Fruit fly (Drosophila melanogaster): ENCODE measurements around the gene CG3345.
A peak's percentile ranks its signal among the peaks of the same experiment; 100 is the strongest.

Gene CG3345

DNA sequence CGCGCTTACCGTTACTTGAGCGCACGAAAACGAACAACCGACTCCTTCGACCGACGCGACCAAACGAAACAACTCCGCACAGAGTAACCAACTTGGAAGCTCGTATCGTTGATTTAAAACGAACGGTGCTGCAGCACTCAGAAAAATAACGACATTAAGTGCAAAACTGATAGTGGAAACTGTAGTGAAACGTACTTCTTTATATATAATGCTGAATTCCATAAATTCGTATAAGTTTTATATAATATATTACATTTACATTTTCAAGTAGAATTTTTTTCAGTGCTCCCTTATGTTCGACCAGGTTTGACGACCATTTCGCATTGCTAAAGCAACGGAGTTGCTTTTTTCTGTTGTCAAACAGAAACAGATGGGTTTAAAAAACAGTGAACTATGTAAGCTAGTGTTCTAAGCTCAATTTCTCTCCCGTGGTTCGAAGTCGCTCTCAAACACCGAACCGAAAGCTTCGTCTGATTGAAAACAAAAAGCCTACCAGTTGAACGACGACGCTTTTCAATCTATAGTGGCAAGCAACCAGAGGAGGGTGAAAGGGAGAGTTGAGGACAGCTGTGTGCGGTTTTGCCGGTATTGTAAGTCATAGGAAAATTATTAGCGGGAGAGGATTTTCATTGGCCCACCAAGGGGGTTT is 1.3 kb upstream of the CG3345 start, which contains the start of gene CG17075:
CG17075 (minus strand) TSS at position 65 of the 649 bp plus-strand sequence.
- TF ChIP-seq CG8478 (optimal IDR thresholded peaks at IDR 0.05): no peak

dm6 chr2L:271553-271952 is 2.7 kb downstream of the CG3345 start, which contains the start of gene Dus1:
Gene Dus1 (minus strand): TSS chr2L:271744.
- no peak for TF ChIP-seq pan (optimal IDR thresholded peaks at IDR 0.05)
- TF ChIP-seq usp (GFP tag; optimal IDR thresholded peaks at IDR 0.05): no peak
- TF ChIP-seq psq (optimal IDR thresholded peaks at IDR 0.05): no peak
- no peak for TF ChIP-seq CG8478 (optimal IDR thresholded peaks at IDR 0.05)
- no peak for TF ChIP-seq Dll (optimal IDR thresholded peaks at IDR 0.05)
- no peak for TF ChIP-seq EcR (GFP tag; optimal IDR thresholded peaks at IDR 0.05)

- TF ChIP-seq pan (optimal IDR thresholded peaks at IDR 0.05): no peak
- TF ChIP-seq usp (GFP tag; optimal IDR thresholded peaks at IDR 0.05): no peak
- no peak for TF ChIP-seq psq (optimal IDR thresholded peaks at IDR 0.05)
- no peak for TF ChIP-seq Dll (optimal IDR thresholded peaks at IDR 0.05)
- TF ChIP-seq CG8478 (optimal IDR thresholded peaks at IDR 0.05): no peak
Measured at dm6 chr2L:273603-274002, 4.7 kb downstream of the CG3345 start, which contains the start of the genes mbm and CG11555. Gene mbm (minus strand): TSS chr2L:273715. Gene CG11555 (plus strand): TSS chr2L:273836.

dm6 chr2L:277122-277671 is 8.3 kb downstream of the CG3345 start, which contains the start of gene smo:
Gene smo (plus strand): TSS chr2L:277582.
- TF ChIP-seq CG8478 (optimal IDR thresholded peaks at IDR 0.05) (no peak), Dll (optimal IDR thresholded peaks at IDR 0.05) (no peak)

- TF ChIP-seq EcR (GFP tag; optimal IDR thresholded peaks at IDR 0.05): no peak
- no peak for TF ChIP-seq Dll (optimal IDR thresholded peaks at IDR 0.05)
- TF ChIP-seq usp (GFP tag; optimal IDR thresholded peaks at IDR 0.05): no peak
- no peak for TF ChIP-seq CG8478 (optimal IDR thresholded peaks at IDR 0.05)
- no peak for TF ChIP-seq psq (optimal IDR thresholded peaks at IDR 0.05)
- TF ChIP-seq pan (optimal IDR thresholded peaks at IDR 0.05): no peak
Measured at dm6 chr2L:278134-278533, 9.2 kb downstream of the CG3345 start, which contains the start of gene CG17078. Gene CG17078 (minus strand): TSS chr2L:278234.

DNA sequence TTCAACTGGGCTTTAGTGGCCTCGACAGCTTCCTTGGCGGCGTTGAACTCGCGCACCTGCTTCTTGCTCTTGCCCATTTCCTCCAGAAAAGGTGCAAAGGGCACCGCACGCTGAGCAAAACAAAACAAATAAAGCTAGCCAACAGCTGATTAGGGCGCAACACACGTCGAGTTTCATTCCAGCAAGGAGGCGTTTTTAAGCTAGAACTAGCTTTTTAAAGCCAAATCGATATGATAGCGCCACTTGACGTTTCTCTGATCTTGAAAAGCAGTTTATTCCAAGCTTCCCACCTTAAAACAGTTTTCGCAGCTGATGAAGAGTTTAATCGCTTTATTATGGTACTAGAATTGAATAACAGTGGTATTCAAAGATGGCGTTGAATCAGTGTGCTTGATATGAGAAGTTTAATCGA is 14.2 kb downstream of the CG3345 start, which contains the start of gene CG11601:
CG11601 (minus strand) TSS at position 199 of the 412 bp plus-strand sequence.
- TF ChIP-seq Dll (optimal IDR thresholded peaks at IDR 0.05): no peak
- TF ChIP-seq pan (optimal IDR thresholded peaks at IDR 0.05): no peak
- no peak for TF ChIP-seq usp (GFP tag; optimal IDR thresholded peaks at IDR 0.05)
- TF ChIP-seq psq (optimal IDR thresholded peaks at IDR 0.05): no peak
- no peak for TF ChIP-seq CG8478 (optimal IDR thresholded peaks at IDR 0.05)
- TF ChIP-seq EcR (GFP tag; optimal IDR thresholded peaks at IDR 0.05): peak in 1 of 2 experiments; percentile 28

- TF ChIP-seq EcR (GFP tag; optimal IDR thresholded peaks at IDR 0.05) (no peak), psq (optimal IDR thresholded peaks at IDR 0.05) (no peak), pan (optimal IDR thresholded peaks at IDR 0.05) (no peak), CG8478 (optimal IDR thresholded peaks at IDR 0.05) (no peak), usp (GFP tag; optimal IDR thresholded peaks at IDR 0.05) (no peak), Dll (optimal IDR thresholded peaks at IDR 0.05) (no peak)
Measured at dm6 chr2L:285596-286023, 16.7 kb downstream of the CG3345 start.

DNA sequence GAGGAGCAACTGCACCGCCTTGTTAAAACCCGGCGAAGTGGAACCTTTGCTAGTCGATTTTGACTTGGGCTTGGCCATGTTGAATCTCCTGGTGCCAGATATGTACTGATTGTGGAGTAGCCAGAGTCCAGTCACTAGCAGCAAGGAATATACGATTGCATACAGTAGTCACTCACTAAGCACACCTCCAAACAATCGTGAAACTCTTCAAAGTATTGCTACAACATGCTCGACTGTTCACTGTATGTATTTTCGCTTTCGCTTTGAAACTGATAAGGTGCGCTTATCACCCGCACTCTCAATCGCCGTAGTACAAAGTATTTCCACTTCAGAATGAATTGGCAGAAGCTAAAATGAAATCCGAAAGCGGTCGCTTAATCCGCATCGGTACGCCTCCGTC is 17.5 kb downstream of the CG3345 start:
- TF ChIP-seq pan (optimal IDR thresholded peaks at IDR 0.05) (no peak), EcR (GFP tag; optimal IDR thresholded peaks at IDR 0.05) (peak in 1 of 2 experiments; percentile 4)

dm6 chr2L:289044-289443 is 20.2 kb downstream of the CG3345 start, which contains the start of gene Amnionless:
Gene Amnionless (minus strand): TSS chr2L:289144.
- TF ChIP-seq Dll (optimal IDR thresholded peaks at IDR 0.05): no peak
- no peak for TF ChIP-seq EcR (GFP tag; optimal IDR thresholded peaks at IDR 0.05)
- TF ChIP-seq CG8478 (optimal IDR thresholded peaks at IDR 0.05): no peak
- TF ChIP-seq pan (optimal IDR thresholded peaks at IDR 0.05): no peak
- no peak for TF ChIP-seq psq (optimal IDR thresholded peaks at IDR 0.05)
- no peak for TF ChIP-seq usp (GFP tag; optimal IDR thresholded peaks at IDR 0.05)

DNA sequence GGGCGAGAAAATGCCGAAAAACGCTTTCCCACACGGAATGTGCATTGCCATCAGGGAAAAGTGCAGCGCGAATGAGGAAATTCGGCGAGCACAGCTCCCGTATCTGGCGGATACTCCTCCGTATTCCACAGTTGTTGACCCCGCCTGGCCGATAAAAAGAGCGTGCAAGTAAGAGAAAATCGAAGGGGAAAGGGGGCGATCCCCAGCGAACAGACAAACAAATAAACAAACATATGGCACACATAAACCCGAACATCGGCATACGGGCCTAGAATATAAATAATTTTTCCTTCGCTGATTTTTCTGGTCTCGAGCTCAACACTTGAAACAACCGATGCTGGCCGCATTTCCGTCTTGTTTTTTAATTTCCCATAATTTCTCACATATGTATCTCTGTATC is 21.5 kb downstream of the CG3345 start:
- no peak for TF ChIP-seq EcR (GFP tag; optimal IDR thresholded peaks at IDR 0.05)

dm6 chr2L:290949-291348 is 22.1 kb downstream of the CG3345 start:
- no peak for TF ChIP-seq pan (optimal IDR thresholded peaks at IDR 0.05)
- TF ChIP-seq psq (optimal IDR thresholded peaks at IDR 0.05): no peak

DNA sequence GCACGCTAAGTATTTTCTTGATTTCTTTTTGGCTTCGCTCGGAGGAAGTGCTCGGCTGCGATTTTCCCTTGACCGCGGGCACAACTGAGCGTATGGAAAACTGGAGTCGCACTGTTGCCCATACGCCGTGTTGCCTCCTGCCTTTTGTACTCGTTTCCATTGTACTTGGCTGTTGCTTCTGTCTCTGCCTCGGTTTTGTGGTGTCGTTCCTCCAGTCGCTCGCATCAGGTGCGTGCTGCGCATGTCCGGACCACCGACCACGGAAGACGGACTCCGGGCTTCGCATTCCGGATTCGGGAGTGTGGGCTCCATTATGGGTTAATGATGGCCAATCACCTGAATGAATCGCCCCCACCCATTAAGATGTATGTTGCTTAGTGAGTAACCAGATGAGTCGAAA is 22.8 kb downstream of the CG3345 start, which contains the start of gene CG3625:
CG3625 (minus strand) TSS at position 139 of the 400 bp plus-strand sequence.
- TF ChIP-seq CG8478 (optimal IDR thresholded peaks at IDR 0.05): no peak
- TF ChIP-seq pan (optimal IDR thresholded peaks at IDR 0.05): no peak

- TF ChIP-seq usp (GFP tag; optimal IDR thresholded peaks at IDR 0.05): no peak
- no peak for TF ChIP-seq psq (optimal IDR thresholded peaks at IDR 0.05)
- no peak for TF ChIP-seq EcR (GFP tag; optimal IDR thresholded peaks at IDR 0.05)
- TF ChIP-seq pan (optimal IDR thresholded peaks at IDR 0.05): no peak
- TF ChIP-seq Dll (optimal IDR thresholded peaks at IDR 0.05): no peak
- TF ChIP-seq CG8478 (optimal IDR thresholded peaks at IDR 0.05): no peak
Measured at dm6 chr2L:292301-292700, 23.4 kb downstream of the CG3345 start, which contains the start of gene CG11562. Gene CG11562 (plus strand): TSS chr2L:292419.
